Worm (Caenorhabditis elegans) whole organism, L4 larva: ENCODE measurements around the gene K02C4.3.

Source experiments
- F26F4.8 ChIP-seq: fragments of 200-800 bp; sonication (Bioruptor generic); conservative IDR thresholded peaks from 2 replicates; pipeline ENCODE4 v1.3.6; 2022; ENCODE audit warnings: missing genetic modification characterization, missing compliant biosample characterization
- T26A8.4 ChIP-seq: fragments of 200-800 bp; sonication (Bioruptor generic); IDR thresholded peaks from 2 replicates; pipeline ENCODE4 v1.3.6; 2022; ENCODE audit warnings: missing genetic modification characterization, missing compliant biosample characterization
- Y48G9A.11 ChIP-seq: fragments of 200-800 bp; sonication (Bioruptor generic); IDR thresholded peaks from 2 replicates; pipeline ENCODE4 v1.3.6; 2022; ENCODE audit warnings: missing genetic modification reagents, missing genetic modification characterization, missing compliant biosample characterization
- Y75B8A.6 ChIP-seq: fragments of 200-800 bp; sonication (Bioruptor generic); IDR thresholded peaks from 2 replicates; pipeline ENCODE4 v1.3.6; 2022; ENCODE audit warnings: missing genetic modification reagents, missing genetic modification characterization, missing compliant biosample characterization
- aha-1 ChIP-seq: fragments of 150-350 bp; peaks from one replicate; lab custom pipeline; 2014; ENCODE audit warnings: missing biosample characterization, missing genetic modification characterization
- arid-1 ChIP-seq: fragments of 200-800 bp; sonication (Bioruptor generic); conservative IDR thresholded peaks from 2 replicates; pipeline ENCODE4 v1.3.6; 2022; ENCODE audit warnings: missing genetic modification reagents, missing genetic modification characterization, missing compliant biosample characterization
- attf-4 ChIP-seq: sonication (generic microtip); optimal IDR thresholded peaks from 3 replicates; lab custom pipeline; 2017; ENCODE audit warnings: missing biosample characterization, missing genetic modification characterization
- ceh-20 ChIP-seq: fragments of 200-800 bp; sonication (Bioruptor generic); IDR thresholded peaks from 2 replicates; pipeline ENCODE4 v1.3.6; 2022; ENCODE audit warnings: missing genetic modification reagents, missing genetic modification characterization, missing compliant biosample characterization
- ceh-32 ChIP-seq: sonication (generic microtip); optimal IDR thresholded peaks from 2 replicates; lab custom pipeline; 2016; ENCODE audit warnings: mild to moderate bottlenecking, missing genetic modification characterization, missing compliant biosample characterization; ENCODE audit not compliant: poor library complexity
- ces-1 ChIP-seq: fragments of 150-350 bp; sonication (generic microtip); optimal IDR thresholded peaks from 4 replicates; lab custom pipeline; 2014; ENCODE audit warnings: missing biosample characterization, missing genetic modification reagents, missing genetic modification characterization
- ctbp-1 ChIP-seq: fragments of 200-800 bp; sonication (Bioruptor generic); IDR thresholded peaks from 2 replicates; pipeline ENCODE4 v1.3.6; 2022; ENCODE audit warnings: missing genetic modification reagents, missing genetic modification characterization, missing compliant biosample characterization
- daf-16 ChIP-seq, 3 experiments: sonication (generic microtip); optimal IDR thresholded peaks; 2 replicates each; lab custom pipeline; 2016 to 2017; ENCODE audit warnings: missing genetic modification characterization in 3 of 3, missing genetic modification reagents in 3 of 3, mild to moderate bottlenecking in 2 of 3, missing compliant biosample characterization in 2 of 3, missing biosample characterization in 1 of 3, moderate library complexity in 1 of 3
- dmd-6 ChIP-seq: fragments of 200-800 bp; sonication (Bioruptor generic); IDR thresholded peaks from 2 replicates; pipeline ENCODE4 v1.3.6; 2022; ENCODE audit warnings: missing genetic modification reagents, missing genetic modification characterization, missing compliant biosample characterization
- dmd-9 ChIP-seq: fragments of 200-800 bp; sonication (Bioruptor generic); IDR thresholded peaks from 2 replicates; pipeline ENCODE4 v1.3.6; 2022; ENCODE audit warnings: missing genetic modification reagents, missing genetic modification characterization, missing compliant biosample characterization
- dpl-1 ChIP-seq: fragments of 150-350 bp; optimal IDR thresholded peaks from 2 replicates; lab custom pipeline; 2014; ENCODE audit warnings: missing biosample characterization, missing genetic modification reagents, missing genetic modification characterization
- duxl-1 ChIP-seq: sonication (generic microtip); optimal IDR thresholded peaks from 2 replicates; lab custom pipeline; 2016; ENCODE audit warnings: mild to moderate bottlenecking, missing genetic modification characterization, moderate library complexity, missing compliant biosample characterization; ENCODE audit not compliant: poor library complexity
- dve-1 ChIP-seq: sonication (generic microtip); optimal IDR thresholded peaks from 2 replicates; lab custom pipeline; 2017; ENCODE audit warnings: antibody characterized with exemption, mild to moderate bottlenecking, missing genetic modification characterization, missing compliant biosample characterization; ENCODE audit not compliant: insufficient read depth
- egl-43 ChIP-seq: fragments of 200-800 bp; sonication (Bioruptor generic); IDR thresholded peaks from 2 replicates; pipeline ENCODE4 v1.3.6; 2022; ENCODE audit warnings: missing genetic modification reagents, missing genetic modification characterization, missing compliant biosample characterization
- fkh-10 ChIP-seq: fragments of 150-350 bp; optimal IDR thresholded peaks from 2 replicates; lab custom pipeline; 2014; ENCODE audit warnings: missing biosample characterization, missing genetic modification reagents, missing genetic modification characterization
- hlh-11 ChIP-seq: fragments of 200-800 bp; sonication (Bioruptor generic); optimal IDR thresholded peaks from 2 replicates; lab custom pipeline; 2018; ENCODE audit warnings: mild to moderate bottlenecking, missing genetic modification characterization, missing compliant biosample characterization
- hlh-30 ChIP-seq: sonication (generic microtip); optimal IDR thresholded peaks from 2 replicates; lab custom pipeline; 2017; ENCODE audit warnings: antibody characterized with exemption, mild to moderate bottlenecking, missing genetic modification characterization, missing compliant biosample characterization; ENCODE audit not compliant: insufficient read depth
- lin-38 ChIP-seq: fragments of 200-800 bp; sonication (Bioruptor generic); IDR thresholded peaks from 2 replicates; pipeline ENCODE4 v1.3.6; 2022; ENCODE audit warnings: missing genetic modification reagents, missing genetic modification characterization, missing compliant biosample characterization
- lin-39 ChIP-seq: fragments of 150-350 bp; optimal IDR thresholded peaks from 2 replicates; lab custom pipeline; 2014; ENCODE audit warnings: missing biosample characterization, missing genetic modification reagents, missing genetic modification characterization
- lsy-2 ChIP-seq, 2 experiments: fragments of 150-350 bp in 1 of 2; sonication (generic microtip) in 1 of 2; optimal IDR thresholded peaks; 2 replicates each; lab custom pipeline; 2014 to 2017; ENCODE audit warnings: missing biosample characterization in 2 of 2, missing genetic modification characterization in 2 of 2
- madf-9 ChIP-seq: fragments of 200-800 bp; sonication (Bioruptor generic); conservative IDR thresholded peaks from 2 replicates; pipeline ENCODE4 v1.3.6; 2022; ENCODE audit warnings: missing genetic modification reagents, missing genetic modification characterization, missing compliant biosample characterization
- mdl-1 ChIP-seq, 2 experiments: fragments of 150-350 bp in 1 of 2; sonication (generic microtip) in 1 of 2; optimal IDR thresholded peaks; 2 replicates each; lab custom pipeline; 2014 to 2017; ENCODE audit warnings: missing biosample characterization in 2 of 2, missing genetic modification characterization in 2 of 2
- mxl-3 ChIP-seq: fragments of 200-800 bp; sonication (Bioruptor generic); optimal IDR thresholded peaks from 2 replicates; lab custom pipeline; 2018; ENCODE audit warnings: mild to moderate bottlenecking, missing genetic modification characterization, missing compliant biosample characterization
- nhr-10 ChIP-seq: fragments of 150-350 bp; optimal IDR thresholded peaks from 2 replicates; lab custom pipeline; 2014; ENCODE audit warnings: missing biosample characterization, missing genetic modification characterization
- nhr-237 ChIP-seq: sonication (generic microtip); optimal IDR thresholded peaks from 2 replicates; lab custom pipeline; 2017; ENCODE audit warnings: missing biosample characterization, missing genetic modification characterization
- nhr-28 ChIP-seq: fragments of 150-350 bp; optimal IDR thresholded peaks from 2 replicates; lab custom pipeline; 2014; ENCODE audit warnings: missing biosample characterization, missing genetic modification characterization
- nhr-48 ChIP-seq: sonication (generic microtip); optimal IDR thresholded peaks from 2 replicates; lab custom pipeline; 2016; ENCODE audit warnings: mild to moderate bottlenecking, missing genetic modification characterization, missing compliant biosample characterization
- nhr-76 ChIP-seq: fragments of 150-350 bp; optimal IDR thresholded peaks from 2 replicates; lab custom pipeline; 2014; ENCODE audit warnings: missing biosample characterization, missing genetic modification characterization
- nhr-77 ChIP-seq: fragments of 150-350 bp; optimal IDR thresholded peaks from 2 replicates; lab custom pipeline; 2014; ENCODE audit warnings: missing biosample characterization, missing genetic modification characterization
- pha-4 ChIP-seq, 2 experiments: fragments of 150-350 bp in 1 of 2; fragments of 200-800 bp in 1 of 2; sonication (Bioruptor generic) in 1 of 2; IDR thresholded peaks in 1 of 2; optimal IDR thresholded peaks in 1 of 2; 2 replicates each; pipeline versions ENCODE4 v1.3.6 to Lab custom; 2014 to 2022; ENCODE audit warnings: missing genetic modification characterization in 2 of 2, missing genetic modification reagents in 2 of 2, missing biosample characterization in 1 of 2, missing compliant biosample characterization in 1 of 2
- pqm-1 ChIP-seq: sonication (generic microtip); optimal IDR thresholded peaks from 2 replicates; lab custom pipeline; 2017; ENCODE audit warnings: missing biosample characterization, missing genetic modification characterization
- sdz-12 ChIP-seq: fragments of 200-800 bp; sonication (Bioruptor generic); optimal IDR thresholded peaks from 2 replicates; lab custom pipeline; 2018; ENCODE audit warnings: mild to moderate bottlenecking, missing genetic modification characterization, missing compliant biosample characterization
- spr-1 ChIP-seq: sonication (generic microtip); optimal IDR thresholded peaks from 2 replicates; lab custom pipeline; 2016; ENCODE audit warnings: mild to moderate bottlenecking, missing genetic modification characterization, missing compliant biosample characterization
- unc-62 ChIP-seq, 3 experiments: fragments of 150-350 bp in 1 of 3; sonication (generic microtip); optimal IDR thresholded peaks in 2 of 3; peaks in 1 of 3; 1 replicate in 1 of 3; 2 replicates in 2 of 3; lab custom pipeline; 2014 to 2017; ENCODE audit warnings: missing biosample characterization in 3 of 3, missing genetic modification characterization in 3 of 3, missing genetic modification reagents in 3 of 3, missing genotype in 1 of 3
- vab-7 ChIP-seq: fragments of 200-800 bp; sonication (Bioruptor generic); IDR thresholded peaks from 2 replicates; pipeline ENCODE4 v1.3.6; 2022; ENCODE audit warnings: missing genetic modification reagents, missing genetic modification characterization, missing compliant biosample characterization
- zag-1 ChIP-seq: fragments of 150-350 bp; optimal IDR thresholded peaks from 2 replicates; lab custom pipeline; 2014; ENCODE audit warnings: missing biosample characterization, missing genetic modification characterization
- zfp-3 ChIP-seq: fragments of 200-800 bp; sonication (Bioruptor generic); conservative IDR thresholded peaks from 2 replicates; pipeline ENCODE4 v1.3.6; 2022; ENCODE audit warnings: missing genetic modification reagents, missing genetic modification characterization, missing compliant biosample characterization

K02C4.3 gene

ce11 chrII:8071801-8072544 lies 14.7 kb downstream of the K02C4.3 start (continued):
- TF ChIP-seq lsy-2 (tag; optimal IDR thresholded peaks at IDR 0.05; lab: Kevin White, UChicago) (peak in 1 of 2 experiments; percentile 66), spr-1 (no peak), ctbp-1 (GFP tag; lab: Robert Waterston, UW) (peak; percentile 73; the same call in 1 of the 2 replicates), daf-16 (GFP tag; optimal IDR thresholded peaks at IDR 0.05; lab: Kevin White, UChicago) (peak in 1 of 2 experiments; percentile 63), daf-16 (tag; optimal IDR thresholded peaks at IDR 0.05; lab: Kevin White, UChicago) (no peak), T26A8.4 (GFP tag; lab: Robert Waterston, UW) (0 out of 2 replicates have a peak, but pooled peaks have one; percentile 23), nhr-48 (tag; lab: Kevin White, UChicago) (peak; percentile 81), unc-62 (GFP tag; optimal IDR thresholded peaks at IDR 0.05 in 1 of 2; lab: Kevin White, UChicago) (peak in 1 of 2 experiments; percentile 99), unc-62 (tag; optimal IDR thresholded peaks at IDR 0.05; lab: Kevin White, UChicago) (no peak), hlh-30 (tag; lab: Kevin White, UChicago) (peak; percentile 94), lin-38 (GFP tag; lab: Robert Waterston, UW) (0 out of 2 replicates have a peak, but pooled peaks have one; percentile 28), pha-4 (GFP tag; IDR thresholded peaks at IDR 0.05; lab: Robert Waterston, UW) (no peak), pha-4 (tag; optimal IDR thresholded peaks at IDR 0.05; lab: Kevin White, UChicago) (no peak), ceh-20 (peak; percentile 74; the same call in 1 of the 2 replicates)

ce11 chrII:8071012-8071625 lies 15.5 kb downstream of the K02C4.3 start:
- peak; percentile 6 for TF ChIP-seq nhr-28
- TF ChIP-seq hlh-30 (tag; lab: Kevin White, UChicago) = peak; percentile 7
- TF ChIP-seq nhr-76 = no peak
- peak; percentile 48 for TF ChIP-seq mxl-3
- TF ChIP-seq pqm-1 (tag; lab: Kevin White, UChicago) = peak; percentile 60
- TF ChIP-seq aha-1 (tag; lab: Kevin White, UChicago) = peak; percentile 46
- 0 out of 2 replicates have a peak, but pooled peaks have one; percentile 17 for TF ChIP-seq dmd-6 (GFP tag; lab: Robert Waterston, UW)
- no peak for TF ChIP-seq madf-9
- TF ChIP-seq hlh-11 (tag; lab: Kevin White, UChicago) = peak; percentile 22
- TF ChIP-seq vab-7 (GFP tag; lab: Robert Waterston, UW) = no peak
- no peak for TF ChIP-seq daf-16 (GFP tag; optimal IDR thresholded peaks at IDR 0.05; lab: Kevin White, UChicago)
- peak; percentile 59 for TF ChIP-seq daf-16 (tag; optimal IDR thresholded peaks at IDR 0.05; lab: Kevin White, UChicago)
- peak in 1 of 2 experiments; percentile 48 for TF ChIP-seq mdl-1 (tag; optimal IDR thresholded peaks at IDR 0.05; lab: Kevin White, UChicago)
- TF ChIP-seq duxl-1 (tag; lab: Kevin White, UChicago) = no peak

ce11 chrII:8065985-8066384 lies 20.7 kb downstream of the K02C4.3 start, which contains the start of gene pdha-1:
Gene pdha-1, plus strand, starts transcription at chrII:8066285.
- TF ChIP-seq dpl-1 (GFP tag; lab: Kevin White, UChicago) = no peak
- no peak for TF ChIP-seq nhr-28
- TF ChIP-seq sdz-12 (GFP tag; lab: Kevin White, UChicago) = no peak
- no peak for TF ChIP-seq dmd-9

- peak; percentile 50 for TF ChIP-seq nhr-28
- peak; percentile 80 for TF ChIP-seq nhr-77 (tag; lab: Kevin White, UChicago)
- no peak for TF ChIP-seq nhr-76
- TF ChIP-seq Y48G9A.11 = no peak
- TF ChIP-seq F26F4.8 (GFP tag; lab: Robert Waterston, UW) = no peak
- TF ChIP-seq arid-1 = no peak
- no peak for TF ChIP-seq zfp-3 (GFP tag; lab: Robert Waterston, UW)
- no peak for TF ChIP-seq nhr-10 (tag; lab: Kevin White, UChicago)
- TF ChIP-seq dve-1 (tag; lab: Kevin White, UChicago) = peak; percentile 45
- no peak for TF ChIP-seq egl-43
- TF ChIP-seq lin-39 = no peak
- TF ChIP-seq zag-1 (tag; lab: Kevin White, UChicago) = no peak
- no peak for TF ChIP-seq Y75B8A.6 (GFP tag; lab: Robert Waterston, UW)
- no peak for TF ChIP-seq ceh-32
- TF ChIP-seq ces-1 (GFP tag; lab: Kevin White, UChicago) = no peak
- no peak for TF ChIP-seq attf-4 (tag; lab: Kevin White, UChicago)
- TF ChIP-seq nhr-237 (tag; lab: Kevin White, UChicago) = no peak
- TF ChIP-seq dpl-1 (GFP tag; lab: Kevin White, UChicago) = peak; percentile 57
- TF ChIP-seq fkh-10 (GFP tag; lab: Kevin White, UChicago) = peak; percentile 10
Measured at ce11 chrII:8062334-8062791, 24.3 kb downstream of the K02C4.3 start, which contains the start of gene ufd-2. Gene ufd-2, plus strand, starts transcription at chrII:8062741.
